Worm (Caenorhabditis elegans) whole organism, L4/young adult: Measurements from ENCODE around the gene ZK1240.2.

Experiments used
- W03F9.2 ChIP-seq: fragments of 150-350 bp; optimal IDR thresholded peaks from 2 replicates; lab custom pipeline; 2014; ENCODE audit warnings: missing biosample characterization, missing genetic modification characterization
- him-1 ChIP-seq: sonication (generic microtip); optimal IDR thresholded peaks from 2 replicates; lab custom pipeline; 2016; ENCODE audit warnings: missing genotype, missing genetic modification reagents, missing genetic modification characterization, missing compliant biosample characterization

DNA sequence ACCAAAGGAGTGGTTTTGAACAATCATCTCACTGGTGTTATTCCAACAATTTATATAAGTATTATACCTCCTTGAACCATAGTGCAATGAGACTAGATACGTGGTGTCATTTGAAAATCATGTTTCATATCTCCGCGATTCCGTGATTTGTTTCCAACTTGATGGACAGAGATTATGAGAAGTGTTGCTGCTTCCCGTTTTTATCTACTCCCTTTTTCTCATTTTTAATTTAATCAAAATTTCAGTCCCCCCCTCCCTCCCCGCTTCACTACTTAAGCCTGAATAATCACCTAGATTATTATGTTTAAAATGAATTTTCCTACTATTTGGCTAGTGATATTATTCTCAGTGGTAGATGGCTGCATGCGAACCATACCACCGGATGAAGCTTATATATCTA is 48.9 kb downstream of the ZK1240.2 start, which contains the start of gene F16G10.3:
- no peak for TF ChIP-seq W03F9.2
- TF ChIP-seq him-1: no peak
